Fruit fly (Drosophila melanogaster) whole organism, embryonic: Measurements from ENCODE around the gene Ank.
A peak's percentile ranks its signal among the peaks of the same experiment; 100 is the strongest.

ENCODE experiments used
- Adf1 ChIP-seq: fragments of 200-800 bp; sonication (Bioruptor generic); IDR thresholded peaks from 2 replicates; pipeline ENCODE4 v1.3.6; 2022; ENCODE audit warnings: missing biosample characterization, missing genetic modification characterization
- B-H2 ChIP-seq: fragments of 200-800 bp; sonication (Bioruptor generic); optimal IDR thresholded peaks from 2 replicates; lab custom pipeline; 2018; ENCODE audit warnings: missing biosample characterization, mild to moderate bottlenecking, missing genetic modification characterization
- BEAF-32 ChIP-seq: fragments of 200-800 bp; sonication (Bioruptor generic); optimal IDR thresholded peaks from 3 replicates; lab custom pipeline; 2017; ENCODE audit warnings: missing biosample characterization, missing genetic modification characterization, mild to moderate bottlenecking, moderate library complexity, missing genetic modification reagents
- CG10147 ChIP-seq: fragments of 200-800 bp; sonication (Bioruptor generic); optimal IDR thresholded peaks from 2 replicates; lab custom pipeline; 2019; ENCODE audit warnings: missing biosample characterization, mild to moderate bottlenecking, missing genetic modification characterization, moderate library complexity
- CG1024 ChIP-seq: fragments of 200-800 bp; sonication (Bioruptor generic); IDR thresholded peaks from 2 replicates; pipeline ENCODE4 v1.3.6; 2022; ENCODE audit warnings: missing biosample characterization, missing genetic modification characterization
- CG10543 ChIP-seq: fragments of 200-800 bp; sonication (Bioruptor generic); optimal IDR thresholded peaks from 3 replicates; lab custom pipeline; 2017; ENCODE audit warnings: missing biosample characterization, mild to moderate bottlenecking, missing genetic modification characterization, moderate library complexity
- CG10979 ChIP-seq: fragments of 200-800 bp; sonication (Bioruptor generic); optimal IDR thresholded peaks from 2 replicates; lab custom pipeline; 2018; ENCODE audit warnings: missing biosample characterization, mild to moderate bottlenecking, missing genetic modification characterization, moderate library complexity
- CG12659 ChIP-seq: fragments of 200-800 bp; sonication (Bioruptor generic); optimal IDR thresholded peaks from 3 replicates; lab custom pipeline; 2017; ENCODE audit warnings: mild to moderate bottlenecking, missing biosample characterization, missing genetic modification reagents, missing genetic modification characterization
- CG12942 ChIP-seq: fragments of 200-800 bp; sonication (Bioruptor generic); optimal IDR thresholded peaks from 3 replicates; lab custom pipeline; 2016; ENCODE audit warnings: missing biosample characterization, missing genetic modification characterization
- CG15514 ChIP-seq: fragments of 200-800 bp; sonication (Bioruptor generic); optimal IDR thresholded peaks from 3 replicates; lab custom pipeline; 2017; ENCODE audit warnings: missing biosample characterization, missing genetic modification characterization, mild to moderate bottlenecking, moderate library complexity, missing genetic modification reagents
- CG17568 ChIP-seq: fragments of 200-800 bp; sonication (Bioruptor generic); optimal IDR thresholded peaks from 2 replicates; lab custom pipeline; 2018; ENCODE audit warnings: missing biosample characterization, mild to moderate bottlenecking, missing genetic modification characterization, moderate library complexity
- CG17802 ChIP-seq: fragments of 200-800 bp; sonication (Bioruptor generic); optimal IDR thresholded peaks from 2 replicates; lab custom pipeline; 2018; ENCODE audit warnings: missing biosample characterization, mild to moderate bottlenecking, missing genetic modification characterization, moderate library complexity
- CG17912 ChIP-seq: fragments of 200-800 bp; sonication (Bioruptor generic); optimal IDR thresholded peaks from 2 replicates; lab custom pipeline; 2018; ENCODE audit warnings: missing biosample characterization, mild to moderate bottlenecking, missing genetic modification characterization
- CG18011 ChIP-seq: fragments of 200-800 bp; sonication (Bioruptor generic); optimal IDR thresholded peaks from 2 replicates; lab custom pipeline; 2017; ENCODE audit warnings: missing biosample characterization, missing genetic modification characterization, mild to moderate bottlenecking, moderate library complexity, missing genotype
- CG2116 ChIP-seq: fragments of 200-800 bp; sonication (Bioruptor generic); optimal IDR thresholded peaks from 3 replicates; lab custom pipeline; 2018; ENCODE audit warnings: missing biosample characterization, mild to moderate bottlenecking, missing genetic modification characterization
- CG2202 ChIP-seq: fragments of 200-800 bp; sonication (Bioruptor generic); optimal IDR thresholded peaks from 2 replicates; lab custom pipeline; 2018; ENCODE audit warnings: missing biosample characterization, mild to moderate bottlenecking, missing genetic modification characterization
- CG7745 ChIP-seq: fragments of 200-800 bp; sonication (Bioruptor generic); optimal IDR thresholded peaks from 2 replicates; lab custom pipeline; 2018; ENCODE audit warnings: missing biosample characterization, mild to moderate bottlenecking, missing genetic modification characterization, moderate library complexity
- CrebB ChIP-seq: fragments of 200-800 bp; sonication (Bioruptor generic); optimal IDR thresholded peaks from 3 replicates; lab custom pipeline; 2018; ENCODE audit warnings: missing biosample characterization, mild to moderate bottlenecking, missing genetic modification characterization
- Dfd ChIP-seq, 2 experiments: fragments of >200 bp; optimal IDR thresholded peaks; 2 replicates each; lab custom pipeline; 2017; ENCODE audit warnings: missing biosample characterization in 2 of 2, missing genetic modification characterization in 2 of 2
- Dref ChIP-seq: fragments of 200-800 bp; sonication (Bioruptor generic); IDR thresholded peaks from 2 replicates; pipeline ENCODE4 v1.3.6; 2022; ENCODE audit warnings: missing biosample characterization, missing genetic modification characterization
- ERR ChIP-seq: fragments of 200-800 bp; sonication (Bioruptor generic); optimal IDR thresholded peaks from 2 replicates; lab custom pipeline; 2016; ENCODE audit warnings: missing biosample characterization, missing genetic modification characterization
- Fer3 ChIP-seq: fragments of 200-800 bp; sonication (Bioruptor generic); optimal IDR thresholded peaks from 2 replicates; lab custom pipeline; 2018; ENCODE audit warnings: missing biosample characterization, mild to moderate bottlenecking, missing genetic modification characterization, moderate library complexity
- HLH54F ChIP-seq: fragments of 200-800 bp; sonication (Bioruptor generic); optimal IDR thresholded peaks from 3 replicates; lab custom pipeline; 2016; ENCODE audit warnings: missing biosample characterization, missing genetic modification characterization
- Hmx ChIP-seq: fragments of 200-800 bp; sonication (Bioruptor generic); optimal IDR thresholded peaks from 2 replicates; lab custom pipeline; 2016; ENCODE audit warnings: missing biosample characterization, missing genetic modification characterization
- MESR4 ChIP-seq: fragments of 200-800 bp; sonication (Bioruptor generic); optimal IDR thresholded peaks from 2 replicates; lab custom pipeline; 2018; ENCODE audit warnings: missing biosample characterization, mild to moderate bottlenecking, missing genetic modification characterization, moderate library complexity
- MTF-1 ChIP-seq: fragments of 200-800 bp; sonication (Bioruptor generic); optimal IDR thresholded peaks from 2 replicates; lab custom pipeline; 2018; ENCODE audit warnings: missing biosample characterization, mild to moderate bottlenecking, missing genetic modification characterization, borderline replicate concordance
- Mad ChIP-seq: fragments of 200-800 bp; sonication (Bioruptor generic); optimal IDR thresholded peaks from 2 replicates; lab custom pipeline; 2016; ENCODE audit warnings: missing biosample characterization, missing genetic modification characterization
- Oli ChIP-seq: fragments of 200-800 bp; sonication (Bioruptor generic); optimal IDR thresholded peaks from 2 replicates; lab custom pipeline; 2018; ENCODE audit warnings: missing biosample characterization, mild to moderate bottlenecking, missing genetic modification characterization, moderate library complexity
- Six4 ChIP-seq: fragments of 200-800 bp; sonication (Bioruptor generic); optimal IDR thresholded peaks from 2 replicates; lab custom pipeline; 2016; ENCODE audit warnings: missing biosample characterization, missing genetic modification characterization
- Xrp1 ChIP-seq: fragments of 200-800 bp; sonication (Bioruptor generic); IDR thresholded peaks from 2 replicates; pipeline ENCODE4 v1.3.6; 2022; ENCODE audit warnings: missing biosample characterization, missing genetic modification characterization
- ap ChIP-seq: fragments of 200-800 bp; sonication (Bioruptor generic); IDR thresholded peaks from 2 replicates; pipeline ENCODE4 v1.3.6; 2022; ENCODE audit warnings: missing biosample characterization, missing genetic modification characterization
- bab2 ChIP-seq: fragments of 200-800 bp; sonication (Bioruptor generic); optimal IDR thresholded peaks from 2 replicates; lab custom pipeline; 2016; ENCODE audit warnings: missing biosample characterization, missing genetic modification characterization
- chm ChIP-seq: fragments of 200-800 bp; sonication (Bioruptor generic); IDR thresholded peaks from 2 replicates; pipeline ENCODE4 v1.3.6; 2022; ENCODE audit warnings: missing biosample characterization, missing genetic modification characterization
- dm ChIP-seq: fragments of 200-800 bp; sonication (Bioruptor generic); optimal IDR thresholded peaks from 3 replicates; lab custom pipeline; 2016; ENCODE audit warnings: missing biosample characterization, missing genetic modification characterization
- gcm ChIP-seq: fragments of 200-800 bp; sonication (Bioruptor generic); optimal IDR thresholded peaks from 2 replicates; lab custom pipeline; 2019; ENCODE audit warnings: missing biosample characterization, mild to moderate bottlenecking, missing genetic modification characterization, moderate library complexity
- hbn ChIP-seq: fragments of 200-800 bp; sonication (Bioruptor generic); IDR thresholded peaks from 2 replicates; pipeline ENCODE4 v1.3.6; 2022; ENCODE audit warnings: missing biosample characterization, missing genetic modification characterization; ENCODE audit not compliant: partially characterized antibody
- jing ChIP-seq: fragments of 200-800 bp; sonication (Bioruptor generic); optimal IDR thresholded peaks from 2 replicates; lab custom pipeline; 2018; ENCODE audit warnings: missing biosample characterization, mild to moderate bottlenecking, missing genetic modification characterization
- lbe ChIP-seq: fragments of 200-800 bp; sonication (Bioruptor generic); optimal IDR thresholded peaks from 2 replicates; lab custom pipeline; 2016; ENCODE audit warnings: missing biosample characterization, mild to moderate bottlenecking, missing genetic modification characterization
- odd ChIP-seq: fragments of 200-800 bp; sonication (Bioruptor generic); optimal IDR thresholded peaks from 2 replicates; lab custom pipeline; 2017; ENCODE audit warnings: missing biosample characterization, mild to moderate bottlenecking, missing genetic modification characterization
- onecut ChIP-seq: fragments of 200-800 bp; sonication (Bioruptor generic); IDR thresholded peaks from 2 replicates; pipeline ENCODE4 v1.3.6; 2022; ENCODE audit warnings: missing biosample characterization, missing genetic modification characterization
- pb ChIP-seq: fragments of 200-800 bp; sonication (Bioruptor generic); optimal IDR thresholded peaks from 3 replicates; lab custom pipeline; 2016; ENCODE audit warnings: missing biosample characterization, missing genetic modification characterization
- peb ChIP-seq: fragments of 200-800 bp; sonication (Bioruptor generic); IDR thresholded peaks from 2 replicates; pipeline ENCODE4 v1.3.6; 2022; ENCODE audit warnings: missing biosample characterization, missing genetic modification characterization
- psq ChIP-seq: fragments of 200-800 bp; sonication (Bioruptor generic); optimal IDR thresholded peaks from 2 replicates; lab custom pipeline; 2017; ENCODE audit warnings: missing biosample characterization, missing genetic modification characterization
- salm ChIP-seq: fragments of 200-800 bp; sonication (Bioruptor generic); optimal IDR thresholded peaks from 2 replicates; lab custom pipeline; 2018; ENCODE audit warnings: missing biosample characterization, mild to moderate bottlenecking, missing genetic modification characterization
- schlank ChIP-seq: fragments of 200-800 bp; sonication (Bioruptor generic); optimal IDR thresholded peaks from 2 replicates; lab custom pipeline; 2018; ENCODE audit warnings: missing biosample characterization, mild to moderate bottlenecking, missing genetic modification characterization
- sd ChIP-seq: fragments of 200-800 bp; sonication (Bioruptor generic); optimal IDR thresholded peaks from 3 replicates; lab custom pipeline; 2018; ENCODE audit warnings: missing biosample characterization, mild to moderate bottlenecking, missing genetic modification characterization, moderate library complexity
- sug ChIP-seq: fragments of 200-800 bp; optimal IDR thresholded peaks from 2 replicates; lab custom pipeline; 2019; ENCODE audit warnings: missing biosample characterization, mild to moderate bottlenecking, missing genetic modification characterization, moderate library complexity
- tap ChIP-seq: fragments of 200-800 bp; optimal IDR thresholded peaks from 3 replicates; lab custom pipeline; 2019; ENCODE audit warnings: missing biosample characterization, mild to moderate bottlenecking, missing genetic modification characterization, moderate library complexity
- zen2 ChIP-seq: fragments of 200-800 bp; sonication (Bioruptor generic); IDR thresholded peaks from 3 replicates; pipeline ENCODE4 v1.3.6; 2022; ENCODE audit warnings: missing biosample characterization, missing genetic modification characterization; ENCODE audit not compliant: partially characterized antibody

Gene Ank

dm6 chr4:67063-67684, 62.5 kb downstream of the Ank start, which contains the start of gene RpS3A (continued):
- TF ChIP-seq CG10979 (tag; lab: Kevin White, UChicago): peak; percentile 61
- peak; percentile 91 for TF ChIP-seq chm (GFP tag; lab: Robert Waterston, UW)
- TF ChIP-seq CG2202: peak; percentile 49
- peak; percentile 56 for TF ChIP-seq Mad
- TF ChIP-seq BEAF-32 (GFP tag; lab: Kevin White, UChicago): peak; percentile 50
- no peak for TF ChIP-seq zen2 (GFP tag; lab: Robert Waterston, UW)
- peak; percentile 45 for TF ChIP-seq psq
- peak; percentile 77 for TF ChIP-seq Fer3
- peak; percentile 100 for TF ChIP-seq MESR4 (GFP tag; lab: Kevin White, UChicago)
- TF ChIP-seq bab2 (GFP tag; lab: Kevin White, UChicago): peak; percentile 51
- no peak for TF ChIP-seq hbn (GFP tag; lab: Robert Waterston, UW)
- peak; percentile 100 for TF ChIP-seq CG1024 (GFP tag; lab: Robert Waterston, UW)
- peak in 1 of 2 experiments; percentile 84 for TF ChIP-seq Dfd (GFP tag; optimal IDR thresholded peaks at IDR 0.05; lab: Kevin White, UChicago)
- TF ChIP-seq HLH54F: peak; percentile 72
- TF ChIP-seq onecut (GFP tag; lab: Robert Waterston, UW): peak; percentile 82
- peak; percentile 87 for TF ChIP-seq CG15514 (GFP tag; lab: Kevin White, UChicago)
- TF ChIP-seq Adf1: peak; percentile 47
- TF ChIP-seq sug (tag; lab: Kevin White, UChicago): peak; percentile 76
- peak; percentile 67 for TF ChIP-seq CG10147 (GFP tag; lab: Kevin White, UChicago)
- peak; percentile 78 for TF ChIP-seq schlank (tag; lab: Kevin White, UChicago)
- peak; percentile 63 for TF ChIP-seq CG7745
- peak; percentile 88 for TF ChIP-seq CG12659 (GFP tag; lab: Kevin White, UChicago)
- peak; percentile 93 for TF ChIP-seq MTF-1 (GFP tag; lab: Kevin White, UChicago)
- TF ChIP-seq dm (GFP tag; lab: Kevin White, UChicago): peak; percentile 93
- peak; percentile 43 for TF ChIP-seq tap (tag; lab: Kevin White, UChicago)
- peak; percentile 99 for TF ChIP-seq CG17802 (tag; lab: Kevin White, UChicago)
- peak; percentile 44 for TF ChIP-seq ERR
- TF ChIP-seq ap (GFP tag; lab: Robert Waterston, UW): no peak
- TF ChIP-seq Xrp1 (GFP tag; lab: Robert Waterston, UW): peak; percentile 27; the same call in 1 of the 2 replicates
- TF ChIP-seq gcm (GFP tag; lab: Kevin White, UChicago): peak; percentile 67
- peak; percentile 48 for TF ChIP-seq jing (GFP tag; lab: Kevin White, UChicago)
- TF ChIP-seq odd (GFP tag; lab: Kevin White, UChicago): peak; percentile 65
- peak; percentile 90 for TF ChIP-seq CG17912 (GFP tag; lab: Kevin White, UChicago)
- peak; percentile 56 for TF ChIP-seq CG2116 (GFP tag; lab: Kevin White, UChicago)
- TF ChIP-seq lbe: peak; percentile 69
- peak; percentile 69 for TF ChIP-seq salm (tag; lab: Kevin White, UChicago)
- no peak for TF ChIP-seq Hmx (GFP tag; lab: Kevin White, UChicago)
- peak; percentile 59; the same call in 1 of the 2 replicates for TF ChIP-seq peb (GFP tag; lab: Robert Waterston, UW)
- peak; percentile 59 for TF ChIP-seq CG12942 (GFP tag; lab: Kevin White, UChicago)
- TF ChIP-seq Dref: peak; percentile 58; the same call in 1 of the 2 replicates
- TF ChIP-seq CG10543 (GFP tag; lab: Kevin White, UChicago): peak; percentile 67
- TF ChIP-seq pb (GFP tag; lab: Kevin White, UChicago): peak; percentile 75
- TF ChIP-seq CG18011 (GFP tag; lab: Kevin White, UChicago): peak; percentile 69
- peak; percentile 92 for TF ChIP-seq B-H2 (GFP tag; lab: Kevin White, UChicago)
- TF ChIP-seq Six4: peak; percentile 40
- TF ChIP-seq Oli (tag; lab: Kevin White, UChicago): peak; percentile 52
- TF ChIP-seq CG17568: peak; percentile 89
- TF ChIP-seq CrebB (tag; lab: Kevin White, UChicago): peak; percentile 82
- TF ChIP-seq sd: no peak
